Worm (Caenorhabditis elegans) whole organism, L4 larva: Measurements from ENCODE around the gene F54C4.4.

Experiments used
- F10B5.3 ChIP-seq: sonication (generic microtip); optimal IDR thresholded peaks from 2 replicates; lab custom pipeline; 2016; ENCODE audit warnings: mild to moderate bottlenecking, missing genetic modification characterization, missing compliant biosample characterization
- F26F4.8 ChIP-seq: fragments of 200-800 bp; sonication (Bioruptor generic); conservative IDR thresholded peaks from 2 replicates; pipeline ENCODE4 v1.3.6; 2022; ENCODE audit warnings: missing genetic modification characterization, missing compliant biosample characterization
- F37D6.2 ChIP-seq: sonication (generic microtip); optimal IDR thresholded peaks from 2 replicates; lab custom pipeline; 2016; ENCODE audit warnings: mild to moderate bottlenecking, missing genetic modification characterization, missing compliant biosample characterization
- F44E2.7 ChIP-seq: fragments of 200-800 bp; sonication (Bioruptor generic); IDR thresholded peaks from 2 replicates; pipeline ENCODE4 v2.1.2; 2022; ENCODE audit warnings: missing genetic modification characterization, missing compliant biosample characterization
- R02D3.7 ChIP-seq: fragments of 150-350 bp; sonication (generic microtip); optimal IDR thresholded peaks from 3 replicates; lab custom pipeline; 2014; ENCODE audit warnings: missing biosample characterization, missing genetic modification characterization
- Y48G9A.11 ChIP-seq: fragments of 200-800 bp; sonication (Bioruptor generic); IDR thresholded peaks from 2 replicates; pipeline ENCODE4 v1.3.6; 2022; ENCODE audit warnings: missing genetic modification reagents, missing genetic modification characterization, missing compliant biosample characterization
- Y75B8A.6 ChIP-seq: fragments of 200-800 bp; sonication (Bioruptor generic); IDR thresholded peaks from 2 replicates; pipeline ENCODE4 v1.3.6; 2022; ENCODE audit warnings: missing genetic modification reagents, missing genetic modification characterization, missing compliant biosample characterization
- ZK546.5 ChIP-seq, 2 experiments: sonication (generic microtip); optimal IDR thresholded peaks; 2 replicates each; lab custom pipeline; 2017; ENCODE audit warnings: missing biosample characterization in 2 of 2, missing genetic modification characterization in 2 of 2
- aha-1 ChIP-seq: fragments of 150-350 bp; peaks from one replicate; lab custom pipeline; 2014; ENCODE audit warnings: missing biosample characterization, missing genetic modification characterization
- ama-1 ChIP-seq: fragments of 150-350 bp; optimal IDR thresholded peaks from 2 replicates; lab custom pipeline; 2014; ENCODE audit warnings: inconsistent platforms, mixed read lengths
- arid-1 ChIP-seq: fragments of 200-800 bp; sonication (Bioruptor generic); conservative IDR thresholded peaks from 2 replicates; pipeline ENCODE4 v1.3.6; 2022; ENCODE audit warnings: missing genetic modification reagents, missing genetic modification characterization, missing compliant biosample characterization
- attf-4 ChIP-seq: sonication (generic microtip); optimal IDR thresholded peaks from 3 replicates; lab custom pipeline; 2017; ENCODE audit warnings: missing biosample characterization, missing genetic modification characterization
- ceh-20 ChIP-seq: fragments of 200-800 bp; sonication (Bioruptor generic); IDR thresholded peaks from 2 replicates; pipeline ENCODE4 v1.3.6; 2022; ENCODE audit warnings: missing genetic modification reagents, missing genetic modification characterization, missing compliant biosample characterization
- ceh-28 ChIP-seq: fragments of 150-350 bp; optimal IDR thresholded peaks from 2 replicates; lab custom pipeline; 2014; ENCODE audit warnings: missing biosample characterization, missing genetic modification reagents, missing genetic modification characterization
- ceh-82 ChIP-seq: sonication (generic microtip); optimal IDR thresholded peaks from 2 replicates; lab custom pipeline; 2017; ENCODE audit warnings: missing biosample characterization, missing genetic modification characterization
- cey-2 ChIP-seq: sonication (generic microtip); optimal IDR thresholded peaks from 3 replicates; lab custom pipeline; 2017; ENCODE audit warnings: missing genetic modification characterization, mild to moderate bottlenecking, missing compliant biosample characterization, antibody characterized with exemption, borderline replicate concordance; ENCODE audit not compliant: insufficient read depth
- daf-12 ChIP-seq: fragments of 150-350 bp; optimal IDR thresholded peaks from 2 replicates; lab custom pipeline; 2014; ENCODE audit warnings: missing biosample characterization, missing genetic modification reagents, missing genetic modification characterization
- daf-16 ChIP-seq, 3 experiments: sonication (generic microtip); optimal IDR thresholded peaks; 2 replicates each; lab custom pipeline; 2016 to 2017; ENCODE audit warnings: missing genetic modification characterization in 3 of 3, missing genetic modification reagents in 3 of 3, mild to moderate bottlenecking in 2 of 3, missing compliant biosample characterization in 2 of 3, missing biosample characterization in 1 of 3, moderate library complexity in 1 of 3
- daf-19 ChIP-seq: fragments of 200-800 bp; sonication (Bioruptor generic); conservative IDR thresholded peaks from 2 replicates; pipeline ENCODE4 v1.3.6; 2022; ENCODE audit warnings: missing genetic modification characterization, missing compliant biosample characterization
- dve-1 ChIP-seq: sonication (generic microtip); optimal IDR thresholded peaks from 2 replicates; lab custom pipeline; 2017; ENCODE audit warnings: antibody characterized with exemption, mild to moderate bottlenecking, missing genetic modification characterization, missing compliant biosample characterization; ENCODE audit not compliant: insufficient read depth
- egl-27 ChIP-seq: sonication (generic microtip); optimal IDR thresholded peaks from 3 replicates; lab custom pipeline; 2017; ENCODE audit warnings: missing biosample characterization, missing genetic modification reagents, missing genetic modification characterization
- egl-43 ChIP-seq: fragments of 200-800 bp; sonication (Bioruptor generic); IDR thresholded peaks from 2 replicates; pipeline ENCODE4 v1.3.6; 2022; ENCODE audit warnings: missing genetic modification reagents, missing genetic modification characterization, missing compliant biosample characterization
- fkh-10 ChIP-seq: fragments of 150-350 bp; optimal IDR thresholded peaks from 2 replicates; lab custom pipeline; 2014; ENCODE audit warnings: missing biosample characterization, missing genetic modification reagents, missing genetic modification characterization
- gei-8 ChIP-seq: fragments of 200-800 bp; sonication (Bioruptor generic); optimal IDR thresholded peaks from 2 replicates; lab custom pipeline; 2018; ENCODE audit warnings: mild to moderate bottlenecking, missing genetic modification characterization, missing compliant biosample characterization
- hif-1 ChIP-seq, 2 experiments: sonication (generic microtip); optimal IDR thresholded peaks; 2 replicates each; lab custom pipeline; 2016 to 2017; ENCODE audit warnings: missing compliant biosample characterization in 2 of 2, missing genetic modification characterization in 2 of 2, missing genetic modification reagents in 2 of 2, missing genotype in 2 of 2, mild to moderate bottlenecking in 1 of 2
- hmg-1.1 ChIP-seq: fragments of 200-800 bp; sonication (Bioruptor generic); IDR thresholded peaks from 2 replicates; pipeline ENCODE4 v1.3.6; 2022; ENCODE audit warnings: missing genetic modification reagents, missing genetic modification characterization, missing compliant biosample characterization
- jun-1 ChIP-seq: fragments of 150-350 bp; optimal IDR thresholded peaks from 2 replicates; lab custom pipeline; 2014; ENCODE audit warnings: missing biosample characterization, missing genetic modification reagents, missing genetic modification characterization
- lim-7 ChIP-seq: fragments of 200-800 bp; sonication (Bioruptor generic); IDR thresholded peaks from 2 replicates; pipeline ENCODE4 v1.3.6; 2022; ENCODE audit warnings: missing genetic modification characterization, missing compliant biosample characterization
- lin-1 ChIP-seq: fragments of 200-800 bp; sonication (Bioruptor generic); IDR thresholded peaks from 2 replicates; pipeline ENCODE4 v1.3.6; 2022; ENCODE audit warnings: missing genetic modification reagents, missing genetic modification characterization, missing compliant biosample characterization
- madf-5 ChIP-seq, 2 experiments: fragments of 200-800 bp; sonication (Bioruptor generic); IDR thresholded peaks; 2 replicates each; pipeline ENCODE4 v1.3.6; 2022; ENCODE audit warnings: missing compliant biosample characterization in 2 of 2, missing genetic modification characterization in 2 of 2
- mdl-1 ChIP-seq, 2 experiments: fragments of 150-350 bp in 1 of 2; sonication (generic microtip) in 1 of 2; optimal IDR thresholded peaks; 2 replicates each; lab custom pipeline; 2014 to 2017; ENCODE audit warnings: missing biosample characterization in 2 of 2, missing genetic modification characterization in 2 of 2
- mdt-29 ChIP-seq: fragments of 200-800 bp; sonication (Bioruptor generic); IDR thresholded peaks from 2 replicates; pipeline ENCODE4 v1.3.6; 2022; ENCODE audit warnings: missing genetic modification reagents, missing genetic modification characterization, missing compliant biosample characterization
- mxl-2 ChIP-seq: fragments of 200-800 bp; sonication (Bioruptor generic); conservative IDR thresholded peaks from 2 replicates; pipeline ENCODE4 v1.3.6; 2022; ENCODE audit warnings: missing genetic modification reagents, missing genetic modification characterization, missing compliant biosample characterization
- mxl-3 ChIP-seq: fragments of 200-800 bp; sonication (Bioruptor generic); optimal IDR thresholded peaks from 2 replicates; lab custom pipeline; 2018; ENCODE audit warnings: mild to moderate bottlenecking, missing genetic modification characterization, missing compliant biosample characterization
- nhr-10 ChIP-seq: fragments of 150-350 bp; optimal IDR thresholded peaks from 2 replicates; lab custom pipeline; 2014; ENCODE audit warnings: missing biosample characterization, missing genetic modification characterization
- nhr-11 ChIP-seq: fragments of 150-350 bp; optimal IDR thresholded peaks from 2 replicates; lab custom pipeline; 2014; ENCODE audit warnings: missing biosample characterization, missing genetic modification characterization
- nhr-28 ChIP-seq: fragments of 150-350 bp; optimal IDR thresholded peaks from 2 replicates; lab custom pipeline; 2014; ENCODE audit warnings: missing biosample characterization, missing genetic modification characterization
- nhr-41 ChIP-seq: fragments of 200-800 bp; sonication (Bioruptor generic); IDR thresholded peaks from 2 replicates; pipeline ENCODE4 v1.3.6; 2022; ENCODE audit warnings: missing genetic modification reagents, missing genetic modification characterization, missing compliant biosample characterization
- nhr-42 ChIP-seq: fragments of 200-800 bp; sonication (Bioruptor generic); IDR thresholded peaks from 2 replicates; pipeline ENCODE4 v1.3.6; 2022; ENCODE audit warnings: missing genetic modification characterization, missing compliant biosample characterization
- nhr-48 ChIP-seq: sonication (generic microtip); optimal IDR thresholded peaks from 2 replicates; lab custom pipeline; 2016; ENCODE audit warnings: mild to moderate bottlenecking, missing genetic modification characterization, missing compliant biosample characterization
- nhr-6 ChIP-seq: fragments of 150-350 bp; optimal IDR thresholded peaks from 2 replicates; lab custom pipeline; 2014; ENCODE audit warnings: missing biosample characterization, missing genetic modification characterization
- nhr-77 ChIP-seq: fragments of 150-350 bp; optimal IDR thresholded peaks from 2 replicates; lab custom pipeline; 2014; ENCODE audit warnings: missing biosample characterization, missing genetic modification characterization
- pqm-1 ChIP-seq: sonication (generic microtip); optimal IDR thresholded peaks from 2 replicates; lab custom pipeline; 2017; ENCODE audit warnings: missing biosample characterization, missing genetic modification characterization
- sdz-12 ChIP-seq: fragments of 200-800 bp; sonication (Bioruptor generic); optimal IDR thresholded peaks from 2 replicates; lab custom pipeline; 2018; ENCODE audit warnings: mild to moderate bottlenecking, missing genetic modification characterization, missing compliant biosample characterization
- snpc-4 ChIP-seq: fragments of 150-350 bp; optimal IDR thresholded peaks from 2 replicates; lab custom pipeline; 2014; ENCODE audit warnings: missing biosample characterization, missing genetic modification characterization
- spr-3 ChIP-seq: fragments of 200-800 bp; sonication (Bioruptor generic); optimal IDR thresholded peaks from 2 replicates; lab custom pipeline; 2018; ENCODE audit warnings: mild to moderate bottlenecking, missing genetic modification characterization, missing compliant biosample characterization
- tag-97 ChIP-seq: fragments of 200-800 bp; sonication (Bioruptor generic); IDR thresholded peaks from 2 replicates; pipeline ENCODE4 v1.3.6; 2022; ENCODE audit warnings: missing genetic modification characterization, missing compliant biosample characterization
- unc-130 ChIP-seq: sonication (generic microtip); optimal IDR thresholded peaks from 2 replicates; lab custom pipeline; 2016; ENCODE audit warnings: missing genetic modification reagents, missing genetic modification characterization, missing compliant biosample characterization
- vab-7 ChIP-seq: fragments of 200-800 bp; sonication (Bioruptor generic); IDR thresholded peaks from 2 replicates; pipeline ENCODE4 v1.3.6; 2022; ENCODE audit warnings: missing genetic modification reagents, missing genetic modification characterization, missing compliant biosample characterization
- zag-1 ChIP-seq: fragments of 150-350 bp; optimal IDR thresholded peaks from 2 replicates; lab custom pipeline; 2014; ENCODE audit warnings: missing biosample characterization, missing genetic modification characterization
- zip-11 ChIP-seq: fragments of 200-800 bp; sonication (Bioruptor generic); IDR thresholded peaks from 2 replicates; pipeline ENCODE4 v1.3.6; 2022; ENCODE audit warnings: missing genetic modification characterization, missing compliant biosample characterization

The F54C4.4 gene

DNA sequence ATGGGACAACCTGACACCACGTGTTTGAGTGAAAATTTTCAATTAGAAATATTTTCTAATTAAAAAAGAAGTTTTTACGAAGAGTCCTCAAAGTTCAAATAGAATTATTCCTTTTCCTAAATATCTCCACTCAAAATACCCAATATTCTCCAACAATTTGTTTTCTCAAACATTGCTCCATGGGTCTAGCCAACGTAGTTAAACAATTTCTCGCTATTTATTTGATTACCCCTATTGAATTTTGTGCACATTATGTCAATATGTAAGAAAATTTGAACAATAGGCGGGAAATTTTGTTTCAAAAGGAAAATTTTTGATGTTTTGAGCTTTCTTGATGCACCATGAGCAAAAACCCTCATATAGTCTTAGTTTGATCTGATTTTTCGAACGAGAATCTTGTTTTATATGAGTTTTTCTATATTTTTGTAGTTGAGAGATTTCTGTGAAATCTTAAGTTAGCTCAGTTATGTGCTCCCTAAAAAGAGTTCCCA, 24.8 kb downstream of the F54C4.4 start (continued):
- TF ChIP-seq nhr-6 (tag; lab: Kevin White, UChicago) (no peak), snpc-4 (tag; lab: Kevin White, UChicago) (no peak), Y75B8A.6 (GFP tag; lab: Robert Waterston, UW) (peak; percentile 50; the same call in 1 of the 2 replicates), ama-1 (lab: Kevin White, UChicago) (peak; percentile 80), sdz-12 (GFP tag; lab: Kevin White, UChicago) (no peak), gei-8 (no peak), pqm-1 (no peak), dve-1 (tag; lab: Kevin White, UChicago) (no peak), hif-1 (tag; optimal IDR thresholded peaks at IDR 0.05; lab: Kevin White, UChicago) (peak in 1 of 2 experiments; percentile 1), tag-97 (GFP tag; lab: Robert Waterston, UW) (no peak), aha-1 (tag; lab: Kevin White, UChicago) (peak; percentile 97), madf-5 (GFP tag; IDR thresholded peaks at IDR 0.05; lab: Robert Waterston, UW) (no peak; a peak in 1 of 4 replicates), R02D3.7 (tag; lab: Kevin White, UChicago) (no peak), egl-27 (tag; lab: Kevin White, UChicago) (no peak), mxl-3 (GFP tag; lab: Kevin White, UChicago) (no peak), nhr-28 (tag; lab: Kevin White, UChicago) (no peak), daf-12 (tag; lab: Kevin White, UChicago) (no peak), hmg-1.1 (peak; percentile 65), nhr-42 (GFP tag; lab: Robert Waterston, UW) (no peak), cey-2 (tag; lab: Kevin White, UChicago) (no peak), egl-43 (GFP tag; lab: Robert Waterston, UW) (no peak), zip-11 (GFP tag; lab: Robert Waterston, UW) (no peak), Y48G9A.11 (GFP tag; lab: Robert Waterston, UW) (no peak), F37D6.2 (tag; lab: Kevin White, UChicago) (peak; percentile 12), ZK546.5 (tag; optimal IDR thresholded peaks at IDR 0.05; lab: Kevin White, UChicago) (no peak), nhr-41 (GFP tag; lab: Robert Waterston, UW) (peak; percentile 5; the same call in 1 of the 2 replicates), mdt-29 (GFP tag; lab: Robert Waterston, UW) (0 out of 2 replicates have a peak, but pooled peaks have one; percentile 21), spr-3 (GFP tag; lab: Kevin White, UChicago) (no peak), ceh-28 (tag; lab: Kevin White, UChicago) (no peak), F26F4.8 (GFP tag; lab: Robert Waterston, UW) (no peak), jun-1 (tag; lab: Kevin White, UChicago) (no peak), lin-1 (GFP tag; lab: Robert Waterston, UW) (peak; percentile 75), ceh-20 (GFP tag; lab: Robert Waterston, UW) (0 out of 2 replicates have a peak, but pooled peaks have one; percentile 52), nhr-11 (tag; lab: Kevin White, UChicago) (no peak), nhr-10 (tag; lab: Kevin White, UChicago) (no peak), fkh-10 (GFP tag; lab: Kevin White, UChicago) (no peak), vab-7 (GFP tag; lab: Robert Waterston, UW) (peak; percentile 64), unc-130 (no peak), lim-7 (GFP tag; lab: Robert Waterston, UW) (no peak), mdl-1 (tag; optimal IDR thresholded peaks at IDR 0.05; lab: Kevin White, UChicago) (no peak), arid-1 (GFP tag; lab: Robert Waterston, UW) (peak; percentile 61), mxl-2 (no peak), daf-16 (GFP tag; optimal IDR thresholded peaks at IDR 0.05; lab: Kevin White, UChicago) (no peak), daf-16 (tag; optimal IDR thresholded peaks at IDR 0.05; lab: Kevin White, UChicago) (no peak), nhr-77 (tag; lab: Kevin White, UChicago) (peak; percentile 27), zag-1 (tag; lab: Kevin White, UChicago) (no peak), daf-19 (GFP tag; lab: Robert Waterston, UW) (no peak), attf-4 (tag; lab: Kevin White, UChicago) (no peak), F10B5.3 (tag; lab: Kevin White, UChicago) (no peak), ceh-82 (tag; lab: Kevin White, UChicago) (no peak), F44E2.7 (GFP tag; lab: Robert Waterston, UW) (no peak), nhr-48 (tag; lab: Kevin White, UChicago) (no peak)
